Fruit fly (Drosophila melanogaster) whole organism, prepupa: Measurements from ENCODE around the gene CG14441.

Source experiments
- Blimp-1 ChIP-seq: fragments of 200-800 bp; sonication (Bioruptor generic); optimal IDR thresholded peaks from 3 replicates; lab custom pipeline; 2017; ENCODE audit warnings: missing biosample characterization, missing genetic modification characterization, mild to moderate bottlenecking, moderate library complexity, missing genetic modification reagents
- CG10631 ChIP-seq: fragments of 200-800 bp; sonication (Bioruptor generic); optimal IDR thresholded peaks from 2 replicates; lab custom pipeline; 2016; ENCODE audit warnings: missing biosample characterization, missing genetic modification characterization
- CG10669 ChIP-seq: fragments of 200-800 bp; sonication (Bioruptor generic); optimal IDR thresholded peaks from 3 replicates; lab custom pipeline; 2018; ENCODE audit warnings: missing biosample characterization, mild to moderate bottlenecking, missing genetic modification characterization, moderate library complexity
- CG11294 ChIP-seq: fragments of 200-800 bp; sonication (Bioruptor generic); IDR thresholded peaks from 2 replicates; pipeline ENCODE4 v1.3.6; 2022; ENCODE audit warnings: missing biosample characterization, missing genetic modification characterization
- CG11762 ChIP-seq: fragments of 200-800 bp; sonication (Bioruptor generic); optimal IDR thresholded peaks from 3 replicates; lab custom pipeline; 2016; ENCODE audit warnings: missing biosample characterization, missing genetic modification characterization; ENCODE audit not compliant: insufficient read depth
- CG11902 ChIP-seq: fragments of 200-800 bp; sonication (Bioruptor generic); optimal IDR thresholded peaks from 3 replicates; lab custom pipeline; 2016; ENCODE audit warnings: missing biosample characterization, missing genetic modification characterization
- CG15336 ChIP-seq: fragments of 200-800 bp; sonication (Bioruptor generic); IDR thresholded peaks from 2 replicates; pipeline ENCODE4 v1.3.6; 2022; ENCODE audit warnings: missing biosample characterization, missing genetic modification characterization
- CG1621 ChIP-seq: fragments of 200-800 bp; sonication (Bioruptor generic); optimal IDR thresholded peaks from 3 replicates; lab custom pipeline; 2018; ENCODE audit warnings: missing biosample characterization, mild to moderate bottlenecking, missing genetic modification characterization
- CG16779 ChIP-seq: fragments of 200-800 bp; sonication (Bioruptor generic); optimal IDR thresholded peaks from 3 replicates; lab custom pipeline; 2017; ENCODE audit warnings: missing biosample characterization, mild to moderate bottlenecking, missing genetic modification characterization
- CG3032 ChIP-seq: fragments of 200-800 bp; optimal IDR thresholded peaks from 2 replicates; lab custom pipeline; 2019; ENCODE audit warnings: missing biosample characterization, mild to moderate bottlenecking, missing genetic modification characterization, moderate library complexity
- CG32006 ChIP-seq: fragments of 200-800 bp; sonication (Bioruptor generic); optimal IDR thresholded peaks from 3 replicates; lab custom pipeline; 2017; ENCODE audit warnings: missing biosample characterization, mild to moderate bottlenecking, missing genetic modification characterization
- CG34406 ChIP-seq: fragments of 200-800 bp; sonication (Bioruptor generic); optimal IDR thresholded peaks from 3 replicates; lab custom pipeline; 2016; ENCODE audit warnings: missing biosample characterization, missing genetic modification characterization
- CG3919 ChIP-seq: fragments of 200-800 bp; sonication (Bioruptor generic); optimal IDR thresholded peaks from 3 replicates; lab custom pipeline; 2016; ENCODE audit warnings: missing biosample characterization, missing genetic modification characterization
- CG4318 ChIP-seq: fragments of 200-800 bp; sonication (Bioruptor generic); optimal IDR thresholded peaks from 3 replicates; lab custom pipeline; 2017; ENCODE audit warnings: missing biosample characterization, mild to moderate bottlenecking, missing genetic modification characterization
- CG6163 ChIP-seq: fragments of 200-800 bp; sonication (Bioruptor generic); IDR thresholded peaks from 3 replicates; pipeline ENCODE4 v1.3.6; 2022; ENCODE audit warnings: missing biosample characterization, missing genetic modification characterization
- CG6276 ChIP-seq: fragments of 200-800 bp; sonication (Bioruptor generic); optimal IDR thresholded peaks from 2 replicates; lab custom pipeline; 2017; ENCODE audit warnings: missing biosample characterization, mild to moderate bottlenecking, missing genetic modification characterization
- CG6808 ChIP-seq: fragments of 200-800 bp; sonication (Bioruptor generic); optimal IDR thresholded peaks from 3 replicates; lab custom pipeline; 2017; ENCODE audit warnings: missing biosample characterization, missing genetic modification characterization, mild to moderate bottlenecking, moderate library complexity, missing genetic modification reagents
- CG6854 ChIP-seq: fragments of 200-800 bp; sonication (Bioruptor generic); optimal IDR thresholded peaks from 2 replicates; lab custom pipeline; 2017; ENCODE audit warnings: missing biosample characterization, mild to moderate bottlenecking, missing genetic modification characterization
- CG7368 ChIP-seq: fragments of 200-800 bp; sonication (Bioruptor generic); optimal IDR thresholded peaks from 3 replicates; lab custom pipeline; 2016; ENCODE audit warnings: missing biosample characterization, missing genetic modification characterization
- CG8319 ChIP-seq: fragments of 200-800 bp; sonication (Bioruptor generic); optimal IDR thresholded peaks from 3 replicates; lab custom pipeline; 2016; ENCODE audit warnings: missing biosample characterization, missing genetic modification characterization
- CG8632 ChIP-seq: fragments of 200-800 bp; sonication (Bioruptor generic); optimal IDR thresholded peaks from 3 replicates; lab custom pipeline; 2016; ENCODE audit warnings: missing biosample characterization, missing genetic modification characterization
- CG9139 ChIP-seq: fragments of 200-800 bp; sonication (Bioruptor generic); optimal IDR thresholded peaks from 3 replicates; lab custom pipeline; 2017; ENCODE audit warnings: missing biosample characterization, mild to moderate bottlenecking, missing genetic modification characterization
- Eip75B ChIP-seq: fragments of 200-800 bp; sonication (Bioruptor generic); optimal IDR thresholded peaks from 3 replicates; lab custom pipeline; 2016; ENCODE audit warnings: missing biosample characterization, missing genetic modification characterization
- Eip78C ChIP-seq: fragments of 200-800 bp; sonication (Bioruptor generic); peaks from one replicate; lab custom pipeline; 2016; ENCODE audit warnings: missing biosample characterization, missing genetic modification characterization
- Eip93F ChIP-seq: fragments of 200-800 bp; sonication (Bioruptor generic); optimal IDR thresholded peaks from 2 replicates; lab custom pipeline; 2016; ENCODE audit warnings: missing biosample characterization, mild to moderate bottlenecking, missing genetic modification characterization
- Ets21C ChIP-seq: fragments of 200-800 bp; sonication (Bioruptor generic); optimal IDR thresholded peaks from 3 replicates; lab custom pipeline; 2016; ENCODE audit warnings: missing biosample characterization, missing genetic modification characterization
- Ets96B ChIP-seq: fragments of 200-800 bp; optimal IDR thresholded peaks from 2 replicates; lab custom pipeline; 2019; ENCODE audit warnings: missing biosample characterization, mild to moderate bottlenecking, missing genetic modification characterization, moderate library complexity
- Gug ChIP-seq: fragments of 200-800 bp; sonication (Bioruptor generic); IDR thresholded peaks from 2 replicates; pipeline ENCODE4 v1.3.6; 2022; ENCODE audit warnings: missing biosample characterization, missing genetic modification characterization
- Hr39 ChIP-seq: fragments of 200-800 bp; sonication (Bioruptor generic); optimal IDR thresholded peaks from 2 replicates; lab custom pipeline; 2016; ENCODE audit warnings: missing biosample characterization, missing genetic modification characterization
- Lpt ChIP-seq: fragments of 200-800 bp; sonication (Bioruptor generic); optimal IDR thresholded peaks from 3 replicates; lab custom pipeline; 2016; ENCODE audit warnings: missing biosample characterization, missing genetic modification characterization
- Met ChIP-seq: fragments of 200-800 bp; sonication (Bioruptor generic); optimal IDR thresholded peaks from 3 replicates; lab custom pipeline; 2016; ENCODE audit warnings: missing biosample characterization, missing genetic modification characterization
- Smox ChIP-seq: fragments of 200-800 bp; sonication (Bioruptor generic); optimal IDR thresholded peaks from 3 replicates; lab custom pipeline; 2016; ENCODE audit warnings: missing biosample characterization, missing genetic modification characterization
- Sox102F ChIP-seq: fragments of 200-800 bp; sonication (Bioruptor generic); optimal IDR thresholded peaks from 2 replicates; lab custom pipeline; 2016; ENCODE audit warnings: missing biosample characterization, mild to moderate bottlenecking, missing genetic modification characterization
- Sox14 ChIP-seq: fragments of 200-800 bp; sonication (Bioruptor generic); optimal IDR thresholded peaks from 3 replicates; lab custom pipeline; 2016; ENCODE audit warnings: missing biosample characterization, missing genetic modification characterization
- Sox15 ChIP-seq: fragments of 200-800 bp; sonication (Bioruptor generic); optimal IDR thresholded peaks from 3 replicates; lab custom pipeline; 2016; ENCODE audit warnings: missing biosample characterization, missing genetic modification characterization
- achi ChIP-seq: fragments of 200-800 bp; sonication (Bioruptor generic); optimal IDR thresholded peaks from 3 replicates; lab custom pipeline; 2016; ENCODE audit warnings: missing biosample characterization, missing genetic modification characterization
- acj6 ChIP-seq: fragments of 200-800 bp; sonication (Bioruptor generic); optimal IDR thresholded peaks from 3 replicates; lab custom pipeline; 2016; ENCODE audit warnings: missing biosample characterization, missing genetic modification characterization
- cyc ChIP-seq: fragments of 200-800 bp; sonication (Bioruptor generic); optimal IDR thresholded peaks from 3 replicates; lab custom pipeline; 2016; ENCODE audit warnings: missing biosample characterization, missing genetic modification characterization
- dsx ChIP-seq: fragments of 200-800 bp; optimal IDR thresholded peaks from 3 replicates; lab custom pipeline; 2019; ENCODE audit warnings: missing biosample characterization, mild to moderate bottlenecking, missing genetic modification characterization, moderate library complexity; ENCODE audit not compliant: poor library complexity, severe bottlenecking
- eg ChIP-seq: fragments of 200-800 bp; sonication (Bioruptor generic); IDR thresholded peaks from 3 replicates; pipeline ENCODE4 v1.3.6; 2022; ENCODE audit warnings: missing biosample characterization, missing genetic modification characterization
- esn ChIP-seq: fragments of 200-800 bp; sonication (Bioruptor generic); optimal IDR thresholded peaks from 2 replicates; lab custom pipeline; 2016; ENCODE audit warnings: missing biosample characterization, mild to moderate bottlenecking, missing genetic modification characterization, moderate library complexity
- fd59A ChIP-seq: fragments of 200-800 bp; sonication (Bioruptor generic); optimal IDR thresholded peaks from 2 replicates; lab custom pipeline; 2017; ENCODE audit warnings: missing biosample characterization, mild to moderate bottlenecking, missing genetic modification characterization, missing genetic modification reagents
- fkh ChIP-seq: fragments of 200-800 bp; sonication (Bioruptor generic); optimal IDR thresholded peaks from 3 replicates; lab custom pipeline; 2017; ENCODE audit warnings: missing biosample characterization, mild to moderate bottlenecking, missing genetic modification characterization, moderate library complexity
- net ChIP-seq: fragments of 200-800 bp; sonication (Bioruptor generic); optimal IDR thresholded peaks from 3 replicates; lab custom pipeline; 2016; ENCODE audit warnings: missing biosample characterization, missing genetic modification characterization
- pdm3 ChIP-seq: fragments of 200-800 bp; sonication (Bioruptor generic); optimal IDR thresholded peaks from 3 replicates; lab custom pipeline; 2016; ENCODE audit warnings: missing biosample characterization, missing genetic modification characterization
- salr ChIP-seq, 2 experiments: fragments of 200-800 bp; sonication (Bioruptor generic); optimal IDR thresholded peaks; 3 replicates each; lab custom pipeline; 2016 to 2018; ENCODE audit warnings: missing biosample characterization in 2 of 2, missing genetic modification characterization in 2 of 2, mild to moderate bottlenecking in 1 of 2
- spab ChIP-seq: fragments of 200-800 bp; sonication (Bioruptor generic); optimal IDR thresholded peaks from 2 replicates; lab custom pipeline; 2017; ENCODE audit warnings: missing biosample characterization, mild to moderate bottlenecking, missing genetic modification characterization, missing genetic modification reagents
- ss ChIP-seq, 2 experiments: fragments of 200-800 bp; sonication (Bioruptor generic); optimal IDR thresholded peaks; 2 replicates in 1 of 2; 3 replicates in 1 of 2; lab custom pipeline; 2017 to 2018; ENCODE audit warnings: mild to moderate bottlenecking in 2 of 2, missing biosample characterization in 2 of 2, missing genetic modification characterization in 2 of 2, moderate library complexity in 1 of 2
- svp ChIP-seq: fragments of 200-800 bp; sonication (Bioruptor generic); peaks from one replicate; lab custom pipeline; 2016; ENCODE audit warnings: missing biosample characterization, missing genetic modification characterization
- topi ChIP-seq: fragments of 200-800 bp; sonication (Bioruptor generic); optimal IDR thresholded peaks from 3 replicates; lab custom pipeline; 2016; ENCODE audit warnings: missing biosample characterization, missing genetic modification characterization
- vri ChIP-seq: fragments of 200-800 bp; sonication (Bioruptor generic); optimal IDR thresholded peaks from 3 replicates; lab custom pipeline; 2016; ENCODE audit warnings: missing biosample characterization, mild to moderate bottlenecking, missing genetic modification characterization

CG14441 gene

dm6 chrX:6699255-6699885, at the start of gene CG14441:
Gene CG14441 (plus strand): TSS chrX:6699508.
- TF ChIP-seq CG32006 (GFP tag; lab: Kevin White, UChicago) = peak; percentile 24
- TF ChIP-seq Sox102F (GFP tag; lab: Kevin White, UChicago) = peak; percentile 77
- TF ChIP-seq CG8319 (GFP tag; lab: Kevin White, UChicago) = no peak
- peak; percentile 6 for TF ChIP-seq Smox
- TF ChIP-seq Eip75B (GFP tag; lab: Kevin White, UChicago) = peak; percentile 23
- TF ChIP-seq CG6808 (GFP tag; lab: Kevin White, UChicago) = peak; percentile 58
- TF ChIP-seq Eip93F (GFP tag; lab: Kevin White, UChicago) = peak; percentile 67
- peak; percentile 69 for TF ChIP-seq Met
- TF ChIP-seq dsx (GFP tag; lab: Kevin White, UChicago) = peak; percentile 68
- peak; percentile 81 for TF ChIP-seq fkh
- TF ChIP-seq CG10631 = peak; percentile 6
- TF ChIP-seq CG11762 = peak; percentile 18
- peak; percentile 62 for TF ChIP-seq vri (GFP tag; lab: Kevin White, UChicago)
- peak; percentile 75 for TF ChIP-seq CG16779
- TF ChIP-seq ss (GFP tag; optimal IDR thresholded peaks at IDR 0.05; lab: Kevin White, UChicago) = peak; percentile 75 to 81
- peak; percentile 18 for TF ChIP-seq CG6276
- TF ChIP-seq Gug (GFP tag; lab: Robert Waterston, UW) = no peak
- TF ChIP-seq Lpt = no peak
- peak; percentile 13 for TF ChIP-seq CG7368
- TF ChIP-seq CG1621 (tag; lab: Kevin White, UChicago) = peak; percentile 18
- TF ChIP-seq Ets21C (GFP tag; lab: Kevin White, UChicago) = peak; percentile 17
- peak; percentile 65 for TF ChIP-seq esn (GFP tag; lab: Kevin White, UChicago)
- peak; percentile 46 for TF ChIP-seq pdm3 (GFP tag; lab: Kevin White, UChicago)
- TF ChIP-seq net = peak; percentile 71
- TF ChIP-seq CG9139 (GFP tag; lab: Kevin White, UChicago) = peak; percentile 70
- TF ChIP-seq Eip78C (GFP tag; lab: Kevin White, UChicago) = peak; percentile 93
- no peak for TF ChIP-seq salr (GFP tag; optimal IDR thresholded peaks at IDR 0.05; lab: Kevin White, UChicago)
- peak; percentile 37 for TF ChIP-seq Ets96B (tag; lab: Kevin White, UChicago)
- TF ChIP-seq CG11294 (GFP tag; lab: Robert Waterston, UW) = no peak
- TF ChIP-seq CG3032 = peak; percentile 43
- TF ChIP-seq CG34406 (GFP tag; lab: Kevin White, UChicago) = peak; percentile 46
- TF ChIP-seq eg (GFP tag; lab: Robert Waterston, UW) = peak; percentile 32; the same call in 1 of the 3 replicates
- peak; percentile 52 for TF ChIP-seq CG8632
- TF ChIP-seq CG6163 (GFP tag; lab: Robert Waterston, UW) = peak; percentile 54; the same call in 1 of the 3 replicates
- peak; percentile 25 for TF ChIP-seq achi (GFP tag; lab: Kevin White, UChicago)
- no peak for TF ChIP-seq CG4318 (GFP tag; lab: Kevin White, UChicago)
- no peak for TF ChIP-seq Sox15 (GFP tag; lab: Kevin White, UChicago)
- TF ChIP-seq CG15336 = peak; percentile 68
- peak; percentile 69 for TF ChIP-seq topi
- TF ChIP-seq CG11902 (GFP tag; lab: Kevin White, UChicago) = no peak
- peak; percentile 5 for TF ChIP-seq Hr39 (GFP tag; lab: Kevin White, UChicago)
- TF ChIP-seq fd59A (GFP tag; lab: Kevin White, UChicago) = no peak
- TF ChIP-seq CG6854 (GFP tag; lab: Kevin White, UChicago) = peak; percentile 55
- TF ChIP-seq acj6 = no peak
- TF ChIP-seq cyc (GFP tag; lab: Kevin White, UChicago) = no peak
- TF ChIP-seq Sox14 (GFP tag; lab: Kevin White, UChicago) = peak; percentile 58
- TF ChIP-seq CG10669 (GFP tag; lab: Kevin White, UChicago) = peak; percentile 29
- TF ChIP-seq svp (GFP tag; lab: Kevin White, UChicago) = peak; percentile 68
- TF ChIP-seq CG3919 = peak; percentile 61
- no peak for TF ChIP-seq spab (GFP tag; lab: Kevin White, UChicago)
- TF ChIP-seq Blimp-1 (GFP tag; lab: Kevin White, UChicago) = no peak
